Worm (Caenorhabditis elegans): ENCODE results near the gene F38A5.2.

Gene F38A5.2

ce11 chrIV:6622142-6622541 lies 36.9 kb upstream of the F38A5.2 start (continued):
- TF ChIP-seq lir-3 (tag; optimal IDR thresholded peaks at IDR 0.05; ENCODE audit: poor library complexity): no peak
- peak; percentile 85 for TF ChIP-seq zip-4 (GFP tag; optimal IDR thresholded peaks at IDR 0.05)
- peak; percentile 94 for TF ChIP-seq lin-14 (GFP tag; optimal IDR thresholded peaks at IDR 0.05)
- TF ChIP-seq ces-1 (GFP tag; optimal IDR thresholded peaks at IDR 0.05): no peak
- no peak for TF ChIP-seq ama-1 (optimal IDR thresholded peaks at IDR 0.05)
- TF ChIP-seq aly-2 (tag; optimal IDR thresholded peaks at IDR 0.05): no peak
- no peak for TF ChIP-seq hlh-17 (GFP tag; optimal IDR thresholded peaks at IDR 0.05; ENCODE audit: borderline replicate concordance)
- TF ChIP-seq nhr-11 (tag; optimal IDR thresholded peaks at IDR 0.05): no peak
- no peak for TF ChIP-seq ceh-82 (tag; optimal IDR thresholded peaks at IDR 0.05)
- no peak for TF ChIP-seq egl-27 (tag; optimal IDR thresholded peaks at IDR 0.05)
- peak; percentile 77 for TF ChIP-seq skn-1 (tag; optimal IDR thresholded peaks at IDR 0.05)
- no peak for TF ChIP-seq zag-1 (tag; optimal IDR thresholded peaks at IDR 0.05)
- no peak for TF ChIP-seq nhr-47 (tag; optimal IDR thresholded peaks at IDR 0.05)
- TF ChIP-seq F16B12.6 (tag; optimal IDR thresholded peaks at IDR 0.05): no peak
- no peak for TF ChIP-seq nhr-19 (GFP tag; conservative IDR thresholded peaks at IDR 0.05)
- TF ChIP-seq lin-39 (tag; optimal IDR thresholded peaks at IDR 0.05): no peak
- TF ChIP-seq ztf-4 (tag; optimal IDR thresholded peaks at IDR 0.05): no peak
- TF ChIP-seq fkh-8 (tag; optimal IDR thresholded peaks at IDR 0.05): no peak
- no peak for TF ChIP-seq isw-1 (GFP tag; IDR thresholded peaks at IDR 0.05)
- TF ChIP-seq nhr-12 (tag; optimal IDR thresholded peaks at IDR 0.05): no peak
- TF ChIP-seq nhr-90 (tag; optimal IDR thresholded peaks at IDR 0.05; ENCODE audit: poor library complexity): peak; percentile 35
- TF ChIP-seq egl-13 (tag; optimal IDR thresholded peaks at IDR 0.05): no peak
- no peak for TF ChIP-seq xbp-1 (tag; optimal IDR thresholded peaks at IDR 0.05)
- TF ChIP-seq lin-15B (tag; optimal IDR thresholded peaks at IDR 0.05): no peak
- no peak for TF ChIP-seq swsn-7 (tag; optimal IDR thresholded peaks at IDR 0.05)
- no peak for TF ChIP-seq fkh-10 (GFP tag; optimal IDR thresholded peaks at IDR 0.05)
- TF ChIP-seq C34B4.2 (tag; optimal IDR thresholded peaks at IDR 0.05): no peak
- TF ChIP-seq snu-23 (GFP tag; optimal IDR thresholded peaks at IDR 0.05): peak; percentile 43
- TF ChIP-seq vab-15 (tag; optimal IDR thresholded peaks at IDR 0.05): no peak
- TF ChIP-seq mef-2 (tag; optimal IDR thresholded peaks at IDR 0.05): no peak
- TF ChIP-seq nhr-237 (tag; optimal IDR thresholded peaks at IDR 0.05): peak; percentile 17

ce11 chrIV:6621252-6621651 lies 36.1 kb upstream of the F38A5.2 start, which contains the start of gene C01B10.3:
TSS of gene C01B10.3 (minus strand) at chrIV:6621352.
- no peak for TF ChIP-seq ceh-90 (tag; optimal IDR thresholded peaks at IDR 0.05)
- no peak for TF ChIP-seq lir-3 (tag; optimal IDR thresholded peaks at IDR 0.05; ENCODE audit: poor library complexity)
- TF ChIP-seq ama-1 (optimal IDR thresholded peaks at IDR 0.05): no peak
- TF ChIP-seq unc-62 (GFP tag; optimal IDR thresholded peaks at IDR 0.05): no peak
- no peak for TF ChIP-seq mep-1 (tag; optimal IDR thresholded peaks at IDR 0.05)
- no peak for TF ChIP-seq egl-27 (tag; optimal IDR thresholded peaks at IDR 0.05)
- TF ChIP-seq nhr-71 (tag; optimal IDR thresholded peaks at IDR 0.05): no peak
- TF ChIP-seq mef-2 (tag; optimal IDR thresholded peaks at IDR 0.05): no peak
- no peak for TF ChIP-seq elt-2 (tag; optimal IDR thresholded peaks at IDR 0.05)

DNA sequence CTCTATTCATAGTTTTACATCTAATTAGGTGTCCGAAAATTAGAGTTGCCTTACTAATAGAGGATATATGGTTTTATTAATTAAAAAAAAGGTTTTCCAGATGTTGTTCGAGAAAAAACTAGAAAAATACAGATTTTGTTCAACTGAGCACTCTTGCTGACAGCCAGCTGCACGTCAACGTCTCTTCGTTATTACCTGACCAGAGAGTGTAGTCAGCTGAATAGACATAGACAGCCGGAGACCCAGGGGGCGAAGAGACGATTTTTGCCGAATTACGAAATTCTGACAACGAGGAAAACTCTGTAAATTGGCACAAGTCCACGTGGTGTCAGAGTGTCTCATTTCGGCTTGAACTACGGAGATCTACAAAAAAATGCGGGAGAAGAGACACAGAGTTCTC lies 33.4 kb upstream of the F38A5.2 start:
- peak in 1 of 3 experiments; percentile 16 for TF ChIP-seq ceh-82 (tag; optimal IDR thresholded peaks at IDR 0.05)
- peak; percentile 48 for TF ChIP-seq skn-1 (tag; optimal IDR thresholded peaks at IDR 0.05)
- peak in 1 of 2 experiments; percentile 2 for TF ChIP-seq mdl-1 (tag; optimal IDR thresholded peaks at IDR 0.05)
- TF ChIP-seq efl-1 (optimal IDR thresholded peaks at IDR 0.05): peak; percentile 12 to 53
- TF ChIP-seq efl-1 (GFP tag; optimal IDR thresholded peaks at IDR 0.05 in 1 of 2): peak in 1 of 2 experiments; percentile 89
- peak; percentile 24 for TF ChIP-seq nhr-20 (tag; optimal IDR thresholded peaks at IDR 0.05)
- TF ChIP-seq lsy-2 (tag; optimal IDR thresholded peaks at IDR 0.05): peak in 1 of 2 experiments; percentile 42
- TF ChIP-seq lin-35 (GFP tag; optimal IDR thresholded peaks at IDR 0.05): peak in 1 of 2 experiments; percentile 36
- no peak for TF ChIP-seq nhr-71 (tag; optimal IDR thresholded peaks at IDR 0.05)
- TF ChIP-seq unc-30 (tag; optimal IDR thresholded peaks at IDR 0.05): no peak
- TF ChIP-seq ztf-11 (tag; optimal IDR thresholded peaks at IDR 0.05): no peak
- no peak for TF ChIP-seq lin-13 (GFP tag; optimal IDR thresholded peaks at IDR 0.05)

Measured in whole organism, L1 larva.